Fruit fly (Drosophila melanogaster): ENCODE results near the gene Pbp95.
"Not testable (repeated sequence)": the region's sequence is repeated elsewhere in the genome, so short reads cannot be mapped to it uniquely, and the experiment has no call there.

Pbp95 gene

dm6 chr3R:8037896-8038295 is 24.3 kb downstream of the Pbp95 start (continued):
- TF ChIP-seq HLH3B (GFP tag; IDR thresholded peaks at IDR 0.05) (0 out of 2 replicates have a peak, but pooled peaks have one; percentile 11), phol (tag; optimal IDR thresholded peaks at IDR 0.05) (peak; percentile 46), CG10979 (tag; optimal IDR thresholded peaks at IDR 0.05) (peak; percentile 60)

dm6 chr3R:8038927-8039326 is 25.3 kb downstream of the Pbp95 start:
- TF ChIP-seq lab (GFP tag; optimal IDR thresholded peaks at IDR 0.05), result no peak
- TF ChIP-seq pita (GFP tag; optimal IDR thresholded peaks at IDR 0.05), result no peak
- TF ChIP-seq CG10462 (GFP tag; optimal IDR thresholded peaks at IDR 0.05), result no peak
- TF ChIP-seq eyg (GFP tag; optimal IDR thresholded peaks at IDR 0.05), result no peak
- no peak for TF ChIP-seq MTF-1 (GFP tag; optimal IDR thresholded peaks at IDR 0.05; ENCODE audit: borderline replicate concordance)
- TF ChIP-seq sob (GFP tag; IDR thresholded peaks at IDR 0.05), result no peak
- no peak for TF ChIP-seq da (GFP tag; optimal IDR thresholded peaks at IDR 0.05)
- no peak for TF ChIP-seq zfh2 (GFP tag; optimal IDR thresholded peaks at IDR 0.05)
- no peak for TF ChIP-seq CG15073 (GFP tag; optimal IDR thresholded peaks at IDR 0.05)
- TF ChIP-seq CG4854 (GFP tag; optimal IDR thresholded peaks at IDR 0.05), result no peak
- TF ChIP-seq CG12744 (GFP tag; optimal IDR thresholded peaks at IDR 0.05), result no peak

dm6 chr3R:8040843-8041242 is 27.3 kb downstream of the Pbp95 start, which contains the start of gene CG43060:
Gene CG43060 (plus strand): TSS chr3R:8041224.
- TF ChIP-seq CG6791 (GFP tag; IDR thresholded peaks at IDR 0.05; ENCODE audit: partially characterized antibody), result no peak
- no peak for TF ChIP-seq Xbp1 (GFP tag; optimal IDR thresholded peaks at IDR 0.05)
- no peak for TF ChIP-seq CG16813 (GFP tag; IDR thresholded peaks at IDR 0.05; ENCODE audit: partially characterized antibody)
- TF ChIP-seq Mad (GFP tag; optimal IDR thresholded peaks at IDR 0.05), result no peak
- TF ChIP-seq unpg (GFP tag; optimal IDR thresholded peaks at IDR 0.05), result no peak
- no peak for TF ChIP-seq Sox100B (GFP tag; optimal IDR thresholded peaks at IDR 0.05)
- TF ChIP-seq CG7357 (GFP tag; IDR thresholded peaks at IDR 0.05), result no peak
- no peak for TF ChIP-seq trh (GFP tag; optimal IDR thresholded peaks at IDR 0.05)
- TF ChIP-seq CG31441 (GFP tag; IDR thresholded peaks at IDR 0.05), result no peak
- no peak for TF ChIP-seq toy (GFP tag; IDR thresholded peaks at IDR 0.05)
- TF ChIP-seq CG12236 (GFP tag; optimal IDR thresholded peaks at IDR 0.05), result no peak
- no peak for TF ChIP-seq crc (GFP tag; optimal IDR thresholded peaks at IDR 0.05)

dm6 chr3R:8048867-8049266 is 35.3 kb downstream of the Pbp95 start, which contains the start of gene CG43618:
Gene CG43618 (plus strand): TSS chr3R:8049167.
- TF ChIP-seq gfzf (GFP tag; optimal IDR thresholded peaks at IDR 0.05); CG42726 (GFP tag; IDR thresholded peaks at IDR 0.05; ENCODE audit: partially characterized antibody); E2f1 (GFP tag; IDR thresholded peaks at IDR 0.05): not testable (repeated sequence)

- TF ChIP-seq cad (GFP tag; optimal IDR thresholded peaks at IDR 0.05); HLH3B (GFP tag; IDR thresholded peaks at IDR 0.05); Fer2 (tag; optimal IDR thresholded peaks at IDR 0.05): not testable (repeated sequence)
Observed at dm6 chr3R:8049373-8049772, 35.8 kb downstream of the Pbp95 start, which contains the start of gene CG43061. Gene CG43061 (plus strand): TSS chr3R:8049673.

dm6 chr3R:8058984-8059383 is 45.4 kb downstream of the Pbp95 start, which contains the start of gene mAChR-B:
Gene mAChR-B (plus strand): TSS chr3R:8059284.
- TF ChIP-seq Deaf1 (tag; optimal IDR thresholded peaks at IDR 0.05) (peak; percentile 90), HLHmδ (GFP tag; optimal IDR thresholded peaks at IDR 0.05) (no peak), CG6272 (GFP tag; IDR thresholded peaks at IDR 0.05) (0 out of 2 replicates have a peak, but pooled peaks have one; percentile 21), chinmo (GFP tag; IDR thresholded peaks at IDR 0.05; ENCODE audit: partially characterized antibody) (0 out of 4 replicates have a peak, but pooled peaks have one; percentile 23), scrt (GFP tag; optimal IDR thresholded peaks at IDR 0.05) (peak; percentile 0), crc (GFP tag; optimal IDR thresholded peaks at IDR 0.05) (no peak)

All from whole organism, embryonic.